Worm (Caenorhabditis elegans) whole organism, L1 larva: ENCODE data around the gene oac-56.

Experiments
- aha-1 ChIP-seq: fragments of 150-350 bp; optimal IDR thresholded peaks from 2 replicates; lab custom pipeline; 2014; ENCODE audit warnings: missing biosample characterization, missing genetic modification characterization
- ces-1 ChIP-seq: fragments of 150-350 bp; optimal IDR thresholded peaks from 2 replicates; lab custom pipeline; 2014; ENCODE audit warnings: missing biosample characterization, missing genetic modification reagents, missing genetic modification characterization
- efl-3 ChIP-seq: fragments of 200-800 bp; sonication (Bioruptor generic); optimal IDR thresholded peaks from 2 replicates; lab custom pipeline; 2018; ENCODE audit warnings: mild to moderate bottlenecking, missing genetic modification characterization, missing compliant biosample characterization
- fkh-8 ChIP-seq: sonication (generic microtip); optimal IDR thresholded peaks from 2 replicates; lab custom pipeline; 2016; ENCODE audit warnings: mild to moderate bottlenecking, missing genetic modification characterization, missing compliant biosample characterization
- jun-1 ChIP-seq: fragments of 150-350 bp; optimal IDR thresholded peaks from 2 replicates; lab custom pipeline; 2014; ENCODE audit warnings: missing biosample characterization, missing genetic modification reagents, missing genetic modification characterization
- lin-15B ChIP-seq: fragments of 150-350 bp; sonication (generic microtip); optimal IDR thresholded peaks from 3 replicates; lab custom pipeline; 2014; ENCODE audit warnings: missing biosample characterization, missing genetic modification characterization
- mef-2 ChIP-seq: fragments of 150-350 bp; optimal IDR thresholded peaks from 2 replicates; lab custom pipeline; 2014; ENCODE audit warnings: missing biosample characterization, missing genetic modification characterization
- pag-3 ChIP-seq: sonication (generic microtip); optimal IDR thresholded peaks from 2 replicates; lab custom pipeline; 2017; ENCODE audit warnings: missing genetic modification characterization, mild to moderate bottlenecking, missing compliant biosample characterization, antibody characterized with exemption, borderline replicate concordance; ENCODE audit not compliant: insufficient read depth
- tbx-2 ChIP-seq: sonication (generic microtip); optimal IDR thresholded peaks from 2 replicates; lab custom pipeline; 2016; ENCODE audit warnings: missing genetic modification characterization, missing compliant biosample characterization
- unc-62 ChIP-seq: fragments of 150-350 bp; optimal IDR thresholded peaks from 2 replicates; lab custom pipeline; 2014; ENCODE audit warnings: missing biosample characterization, missing genetic modification reagents, missing genetic modification characterization
- ztf-11 ChIP-seq, 2 experiments: sonication (generic microtip); optimal IDR thresholded peaks; 2 replicates each; lab custom pipeline; 2016 to 2017; ENCODE audit warnings: missing genetic modification characterization in 2 of 2, missing biosample characterization in 1 of 2, missing compliant biosample characterization in 1 of 2

DNA sequence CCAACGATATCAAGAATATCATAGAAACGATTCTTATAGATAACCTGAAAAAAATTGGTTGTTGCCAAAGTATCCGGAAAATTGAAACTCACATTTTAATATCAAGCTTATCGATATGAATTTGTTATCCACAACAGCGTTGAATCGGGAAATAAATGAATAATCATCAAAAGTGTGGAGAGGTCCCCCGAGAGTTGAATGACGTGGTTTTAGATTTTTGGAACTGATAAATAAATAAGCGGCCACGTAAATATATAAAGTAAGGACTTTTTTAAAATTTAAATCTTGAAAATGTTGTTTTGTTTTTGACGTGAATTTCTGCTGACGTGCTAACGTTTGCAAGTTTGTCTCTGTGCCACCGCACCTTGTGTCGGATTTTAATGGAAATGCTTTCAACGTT is 16.2 kb downstream of the oac-56 start, which contains the start of gene Y67A10A.3:
- TF ChIP-seq ces-1 (no peak), unc-62 (no peak), lin-15B (tag; lab: Kevin White, UChicago) (no peak), jun-1 (tag; lab: Kevin White, UChicago) (no peak), tbx-2 (tag; lab: Kevin White, UChicago) (no peak), mef-2 (no peak), fkh-8 (no peak), pag-3 (tag; lab: Kevin White, UChicago) (no peak), ztf-11 (tag; optimal IDR thresholded peaks at IDR 0.05; lab: Kevin White, UChicago) (no peak), efl-3 (no peak), aha-1 (tag; lab: Kevin White, UChicago) (no peak)
